Worm (Caenorhabditis elegans) whole organism, early embryonic: ENCODE data around the gene Y56A3A.7.

Experiments
- B0310.2 ChIP-seq: sonication (generic microtip); optimal IDR thresholded peaks from 2 replicates; lab custom pipeline; 2016; ENCODE audit warnings: mild to moderate bottlenecking, missing genetic modification characterization, missing compliant biosample characterization
- F13C5.2 ChIP-seq: sonication (generic microtip); optimal IDR thresholded peaks from 2 replicates; lab custom pipeline; 2017; ENCODE audit warnings: mild to moderate bottlenecking, missing genetic modification characterization, inconsistent platforms, missing compliant biosample characterization
- aly-1 ChIP-seq: sonication (generic microtip); optimal IDR thresholded peaks from 2 replicates; lab custom pipeline; 2016; ENCODE audit warnings: missing genetic modification characterization, missing compliant biosample characterization
- ama-1 ChIP-seq: fragments of 150-350 bp; optimal IDR thresholded peaks from 2 replicates; lab custom pipeline; 2014
- ceh-13 ChIP-seq: fragments of 200-800 bp; sonication (Bioruptor generic); optimal IDR thresholded peaks from 2 replicates; lab custom pipeline; 2018; ENCODE audit warnings: mild to moderate bottlenecking, missing genetic modification characterization, missing compliant biosample characterization
- ceh-36 ChIP-seq: sonication (generic microtip); optimal IDR thresholded peaks from 2 replicates; lab custom pipeline; 2016; ENCODE audit warnings: missing genetic modification characterization, inconsistent platforms, missing compliant biosample characterization
- ets-7 ChIP-seq: sonication (generic microtip); optimal IDR thresholded peaks from 2 replicates; lab custom pipeline; 2016; ENCODE audit warnings: missing genotype, missing genetic modification characterization, missing compliant biosample characterization
- flt-1 ChIP-seq: fragments of 200-800 bp; sonication (Bioruptor generic); IDR thresholded peaks from 2 replicates; pipeline ENCODE4 v1.3.6; 2022; ENCODE audit warnings: missing genetic modification characterization, missing compliant biosample characterization
- hmbx-1 ChIP-seq: sonication (generic microtip); optimal IDR thresholded peaks from 2 replicates; lab custom pipeline; 2016; ENCODE audit warnings: mild to moderate bottlenecking, missing genetic modification characterization, missing compliant biosample characterization
- hmg-4 ChIP-seq: fragments of 200-800 bp; sonication (Bioruptor generic); optimal IDR thresholded peaks from 2 replicates; lab custom pipeline; 2018; ENCODE audit warnings: mild to moderate bottlenecking, missing genetic modification characterization, missing compliant biosample characterization
- hnd-1 ChIP-seq: sonication (generic microtip); optimal IDR thresholded peaks from 2 replicates; lab custom pipeline; 2016; ENCODE audit warnings: missing genetic modification characterization, missing compliant biosample characterization
- pes-1 ChIP-seq: fragments of 200-800 bp; sonication (Bioruptor generic); IDR thresholded peaks from 2 replicates; pipeline ENCODE4 v1.3.6; 2022; ENCODE audit warnings: missing genetic modification reagents, missing genetic modification characterization, missing compliant biosample characterization
- scrt-1 ChIP-seq: fragments of 200-800 bp; sonication (Bioruptor generic); IDR thresholded peaks from 2 replicates; pipeline ENCODE4 v1.3.6; 2022; ENCODE audit warnings: missing genetic modification characterization, missing compliant biosample characterization
- sea-1 ChIP-seq: fragments of 200-800 bp; sonication (Bioruptor generic); conservative IDR thresholded peaks from 2 replicates; pipeline ENCODE4 v1.3.6; 2022; ENCODE audit warnings: missing genetic modification characterization, missing compliant biosample characterization
- tbx-11 ChIP-seq: fragments of 200-800 bp; sonication (Bioruptor generic); IDR thresholded peaks from 2 replicates; pipeline ENCODE4 v1.3.6; 2022; ENCODE audit warnings: missing genetic modification characterization, missing compliant biosample characterization
- tbx-37 ChIP-seq: fragments of 200-800 bp; sonication (Bioruptor generic); conservative IDR thresholded peaks from 2 replicates; pipeline ENCODE4 v1.3.6; 2022; ENCODE audit warnings: missing genetic modification reagents, missing genetic modification characterization, missing compliant biosample characterization
- tra-4 ChIP-seq: sonication (generic microtip); optimal IDR thresholded peaks from 2 replicates; lab custom pipeline; 2017; ENCODE audit warnings: missing genetic modification characterization, missing compliant biosample characterization

The Y56A3A.7 gene

ce11 chrIII:11949276-11949879 is 2.6 kb upstream of the Y56A3A.7 start:
- TF ChIP-seq ceh-36, result no peak
- no peak for TF ChIP-seq sea-1 (GFP tag; lab: Robert Waterston, UW)
- TF ChIP-seq ceh-13 (GFP tag; lab: Kevin White, UChicago), result no peak
- no peak for TF ChIP-seq B0310.2 (tag; lab: Kevin White, UChicago)
- no peak for TF ChIP-seq flt-1
- no peak for TF ChIP-seq tbx-11 (GFP tag; lab: Robert Waterston, UW)
- TF ChIP-seq ets-7 (tag; lab: Kevin White, UChicago), result no peak
- no peak for TF ChIP-seq ama-1 (lab: Kevin White, UChicago)
- no peak for TF ChIP-seq scrt-1
- no peak for TF ChIP-seq F13C5.2
- no peak for TF ChIP-seq aly-1 (tag; lab: Kevin White, UChicago)
- TF ChIP-seq tbx-37 (GFP tag; lab: Robert Waterston, UW), result no peak

- no peak for TF ChIP-seq aly-1 (tag; lab: Kevin White, UChicago)
- TF ChIP-seq hnd-1 (tag; lab: Kevin White, UChicago), result no peak
- TF ChIP-seq F13C5.2, result no peak
- no peak for TF ChIP-seq ets-7 (tag; lab: Kevin White, UChicago)
- no peak for TF ChIP-seq B0310.2 (tag; lab: Kevin White, UChicago)
- TF ChIP-seq pes-1 (GFP tag; lab: Robert Waterston, UW), result no peak
- no peak for TF ChIP-seq flt-1
- TF ChIP-seq ceh-36, result no peak
- TF ChIP-seq hmbx-1 (tag; lab: Kevin White, UChicago), result no peak
- TF ChIP-seq ceh-13 (GFP tag; lab: Kevin White, UChicago), result no peak
Observed at ce11 chrIII:11948437-11948836, 1.6 kb upstream of the Y56A3A.7 start.

- TF ChIP-seq flt-1 (no peak), hmg-4 (peak; percentile 1)
Observed at ce11 chrIII:11947527-11947926, 708 bp upstream of the Y56A3A.7 start.

ce11 chrIII:11946062-11946749 is 613 bp downstream of the Y56A3A.7 start:
- no peak for TF ChIP-seq F13C5.2
- TF ChIP-seq pes-1 (GFP tag; lab: Robert Waterston, UW), result peak; percentile 80
- TF ChIP-seq ets-7 (tag; lab: Kevin White, UChicago), result peak; percentile 44
- TF ChIP-seq tra-4 (tag; lab: Kevin White, UChicago), result peak; percentile 2
- peak; percentile 64; the same call in 1 of the 2 replicates for TF ChIP-seq sea-1 (GFP tag; lab: Robert Waterston, UW)
- TF ChIP-seq hnd-1 (tag; lab: Kevin White, UChicago), result no peak
- peak; percentile 35 for TF ChIP-seq B0310.2 (tag; lab: Kevin White, UChicago)
- TF ChIP-seq flt-1, result peak; percentile 53; the same call in 1 of the 2 replicates
- no peak for TF ChIP-seq ceh-36
- no peak for TF ChIP-seq aly-1 (tag; lab: Kevin White, UChicago)
- TF ChIP-seq hmbx-1 (tag; lab: Kevin White, UChicago), result peak; percentile 12
- TF ChIP-seq tbx-11 (GFP tag; lab: Robert Waterston, UW), result 0 out of 2 replicates have a peak, but pooled peaks have one; percentile 28
- no peak for TF ChIP-seq hmg-4
- no peak for TF ChIP-seq ama-1 (lab: Kevin White, UChicago)
- TF ChIP-seq tbx-37 (GFP tag; lab: Robert Waterston, UW), result peak; percentile 87
- no peak for TF ChIP-seq scrt-1

- no peak for TF ChIP-seq hmbx-1 (tag; lab: Kevin White, UChicago)
- TF ChIP-seq ceh-36, result no peak
- no peak for TF ChIP-seq B0310.2 (tag; lab: Kevin White, UChicago)
- TF ChIP-seq tbx-11 (GFP tag; lab: Robert Waterston, UW), result no peak
- no peak for TF ChIP-seq aly-1 (tag; lab: Kevin White, UChicago)
- no peak for TF ChIP-seq tbx-37 (GFP tag; lab: Robert Waterston, UW)
- no peak for TF ChIP-seq flt-1
- TF ChIP-seq ama-1 (lab: Kevin White, UChicago), result no peak
- TF ChIP-seq hnd-1 (tag; lab: Kevin White, UChicago), result no peak
- TF ChIP-seq pes-1 (GFP tag; lab: Robert Waterston, UW), result no peak
- TF ChIP-seq tra-4 (tag; lab: Kevin White, UChicago), result no peak
- TF ChIP-seq ets-7 (tag; lab: Kevin White, UChicago), result no peak
- TF ChIP-seq ceh-13 (GFP tag; lab: Kevin White, UChicago), result no peak
- no peak for TF ChIP-seq hmg-4
- no peak for TF ChIP-seq scrt-1
- no peak for TF ChIP-seq F13C5.2
- no peak for TF ChIP-seq sea-1 (GFP tag; lab: Robert Waterston, UW)
Observed at ce11 chrIII:11942664-11943063, 4.2 kb downstream of the Y56A3A.7 start.

ce11 chrIII:11938525-11938924 is 8.3 kb downstream of the Y56A3A.7 start:
- TF ChIP-seq flt-1, result no peak
- no peak for TF ChIP-seq F13C5.2
- no peak for TF ChIP-seq tra-4 (tag; lab: Kevin White, UChicago)
- TF ChIP-seq ceh-36, result no peak
- no peak for TF ChIP-seq hmg-4
- TF ChIP-seq hnd-1 (tag; lab: Kevin White, UChicago), result no peak
- no peak for TF ChIP-seq ceh-13 (GFP tag; lab: Kevin White, UChicago)
- TF ChIP-seq scrt-1, result no peak
- TF ChIP-seq B0310.2 (tag; lab: Kevin White, UChicago), result no peak
- TF ChIP-seq ets-7 (tag; lab: Kevin White, UChicago), result no peak

ce11 chrIII:11937911-11938310 is 8.9 kb downstream of the Y56A3A.7 start:
- TF ChIP-seq tbx-11 (GFP tag; lab: Robert Waterston, UW), result no peak
- no peak for TF ChIP-seq tbx-37 (GFP tag; lab: Robert Waterston, UW)
- no peak for TF ChIP-seq ama-1 (lab: Kevin White, UChicago)
- no peak for TF ChIP-seq tra-4 (tag; lab: Kevin White, UChicago)
- TF ChIP-seq hnd-1 (tag; lab: Kevin White, UChicago), result no peak
- TF ChIP-seq ets-7 (tag; lab: Kevin White, UChicago), result no peak
- TF ChIP-seq sea-1 (GFP tag; lab: Robert Waterston, UW), result no peak
- no peak for TF ChIP-seq pes-1 (GFP tag; lab: Robert Waterston, UW)
- TF ChIP-seq scrt-1, result no peak
- no peak for TF ChIP-seq hmg-4
- TF ChIP-seq aly-1 (tag; lab: Kevin White, UChicago), result no peak
- no peak for TF ChIP-seq F13C5.2
- TF ChIP-seq B0310.2 (tag; lab: Kevin White, UChicago), result no peak
- TF ChIP-seq hmbx-1 (tag; lab: Kevin White, UChicago), result no peak
- no peak for TF ChIP-seq ceh-13 (GFP tag; lab: Kevin White, UChicago)
- no peak for TF ChIP-seq ceh-36
- no peak for TF ChIP-seq flt-1
